Worm (Caenorhabditis elegans) whole organism, early embryonic: ENCODE data around the gene M02B1.4.

Experiments
- B0310.2 ChIP-seq: sonication (generic microtip); optimal IDR thresholded peaks from 2 replicates; lab custom pipeline; 2016; ENCODE audit warnings: mild to moderate bottlenecking, missing genetic modification characterization, missing compliant biosample characterization
- F13C5.2 ChIP-seq: sonication (generic microtip); optimal IDR thresholded peaks from 2 replicates; lab custom pipeline; 2017; ENCODE audit warnings: mild to moderate bottlenecking, missing genetic modification characterization, inconsistent platforms, missing compliant biosample characterization
- ama-1 ChIP-seq: fragments of 150-350 bp; optimal IDR thresholded peaks from 2 replicates; lab custom pipeline; 2014
- ceh-13 ChIP-seq: fragments of 200-800 bp; sonication (Bioruptor generic); optimal IDR thresholded peaks from 2 replicates; lab custom pipeline; 2018; ENCODE audit warnings: mild to moderate bottlenecking, missing genetic modification characterization, missing compliant biosample characterization
- ets-7 ChIP-seq: sonication (generic microtip); optimal IDR thresholded peaks from 2 replicates; lab custom pipeline; 2016; ENCODE audit warnings: missing genotype, missing genetic modification characterization, missing compliant biosample characterization
- flt-1 ChIP-seq: fragments of 200-800 bp; sonication (Bioruptor generic); IDR thresholded peaks from 2 replicates; pipeline ENCODE4 v1.3.6; 2022; ENCODE audit warnings: missing genetic modification characterization, missing compliant biosample characterization
- hmbx-1 ChIP-seq: sonication (generic microtip); optimal IDR thresholded peaks from 2 replicates; lab custom pipeline; 2016; ENCODE audit warnings: mild to moderate bottlenecking, missing genetic modification characterization, missing compliant biosample characterization
- hmg-4 ChIP-seq: fragments of 200-800 bp; sonication (Bioruptor generic); optimal IDR thresholded peaks from 2 replicates; lab custom pipeline; 2018; ENCODE audit warnings: mild to moderate bottlenecking, missing genetic modification characterization, missing compliant biosample characterization
- hnd-1 ChIP-seq: sonication (generic microtip); optimal IDR thresholded peaks from 2 replicates; lab custom pipeline; 2016; ENCODE audit warnings: missing genetic modification characterization, missing compliant biosample characterization
- scrt-1 ChIP-seq: fragments of 200-800 bp; sonication (Bioruptor generic); IDR thresholded peaks from 2 replicates; pipeline ENCODE4 v1.3.6; 2022; ENCODE audit warnings: missing genetic modification characterization, missing compliant biosample characterization
- sea-1 ChIP-seq: fragments of 200-800 bp; sonication (Bioruptor generic); conservative IDR thresholded peaks from 2 replicates; pipeline ENCODE4 v1.3.6; 2022; ENCODE audit warnings: missing genetic modification characterization, missing compliant biosample characterization
- tbx-11 ChIP-seq: fragments of 200-800 bp; sonication (Bioruptor generic); IDR thresholded peaks from 2 replicates; pipeline ENCODE4 v1.3.6; 2022; ENCODE audit warnings: missing genetic modification characterization, missing compliant biosample characterization
- tbx-37 ChIP-seq: fragments of 200-800 bp; sonication (Bioruptor generic); conservative IDR thresholded peaks from 2 replicates; pipeline ENCODE4 v1.3.6; 2022; ENCODE audit warnings: missing genetic modification reagents, missing genetic modification characterization, missing compliant biosample characterization
- tra-4 ChIP-seq: sonication (generic microtip); optimal IDR thresholded peaks from 2 replicates; lab custom pipeline; 2017; ENCODE audit warnings: missing genetic modification characterization, missing compliant biosample characterization

DNA sequence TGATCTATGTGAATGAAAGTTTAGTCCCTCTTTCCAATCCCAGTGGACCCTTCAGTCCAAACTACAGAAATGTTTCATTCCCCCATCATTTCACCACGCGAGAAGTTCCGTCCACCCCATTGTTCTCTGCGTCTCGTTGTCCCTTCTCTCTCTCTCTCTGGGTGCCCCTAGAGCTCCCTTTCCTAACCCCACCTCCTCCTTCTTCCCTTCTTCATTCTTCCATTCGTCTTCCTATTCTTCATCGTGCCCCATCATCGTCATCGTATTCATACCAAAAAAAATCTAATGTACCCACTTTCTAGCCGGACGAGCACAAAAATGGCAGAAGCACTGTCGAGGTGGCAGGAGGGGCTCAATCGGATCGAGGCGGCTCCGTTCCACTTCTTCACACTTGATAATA, 11.1 kb upstream of the M02B1.4 start, which contains the start of gene M02B1.3:
- TF ChIP-seq ama-1 (lab: Kevin White, UChicago) (no peak), tbx-11 (GFP tag; lab: Robert Waterston, UW) (no peak), tbx-37 (GFP tag; lab: Robert Waterston, UW) (no peak), scrt-1 (GFP tag; lab: Robert Waterston, UW) (no peak), ceh-13 (GFP tag; lab: Kevin White, UChicago) (no peak), tra-4 (no peak), hnd-1 (no peak), hmbx-1 (tag; lab: Kevin White, UChicago) (no peak), ets-7 (tag; lab: Kevin White, UChicago) (no peak), flt-1 (no peak), sea-1 (GFP tag; lab: Robert Waterston, UW) (no peak), F13C5.2 (tag; lab: Kevin White, UChicago) (no peak), B0310.2 (tag; lab: Kevin White, UChicago) (no peak), hmg-4 (GFP tag; lab: Kevin White, UChicago) (no peak)
